Worm (Caenorhabditis elegans) whole organism, L3 larva: Measurements from ENCODE around the gene srbc-12.

Experiments used
- R02D3.7 ChIP-seq: fragments of 150-350 bp; optimal IDR thresholded peaks from 2 replicates; lab custom pipeline; 2014; ENCODE audit warnings: missing biosample characterization, missing genetic modification characterization
- lin-39 ChIP-seq: fragments of 150-350 bp; optimal IDR thresholded peaks from 2 replicates; lab custom pipeline; 2018; ENCODE audit warnings: missing biosample characterization, missing genetic modification reagents, missing genetic modification characterization
- nhr-237 ChIP-seq: fragments of 150-350 bp; optimal IDR thresholded peaks from 2 replicates; lab custom pipeline; 2014; ENCODE audit warnings: missing biosample characterization, missing genetic modification characterization
- ztf-11 ChIP-seq: fragments of 150-350 bp; optimal IDR thresholded peaks from 2 replicates; lab custom pipeline; 2014; ENCODE audit warnings: missing biosample characterization, missing genetic modification characterization

- no peak for TF ChIP-seq lin-39 (tag; lab: Kevin White, UChicago)
- no peak for TF ChIP-seq ztf-11 (tag; lab: Kevin White, UChicago)
- TF ChIP-seq R02D3.7 (tag; lab: Kevin White, UChicago), result no peak
- no peak for TF ChIP-seq nhr-237 (tag; lab: Kevin White, UChicago)
These were observed 46.1 kb upstream of the srbc-12 start for ce11 chrV:803472-803871.
